Fruit fly (Drosophila melanogaster) whole organism: ENCODE measurements around the gene cni.

Experiments used
- CG8478 ChIP-seq: fragments of >200 bp; optimal IDR thresholded peaks from 2 replicates; lab custom pipeline; 2018; ENCODE audit warnings: inconsistent platforms
- Dll ChIP-seq: fragments of >200 bp; optimal IDR thresholded peaks from 2 replicates; lab custom pipeline; 2017
- EcR ChIP-seq, 2 experiments: fragments of >200 bp; optimal IDR thresholded peaks; 2 replicates each; lab custom pipeline; 2017; ENCODE audit warnings: missing biosample characterization in 2 of 2, missing genetic modification characterization in 2 of 2, missing genetic modification reagents in 2 of 2
- pan ChIP-seq: fragments of >200 bp; optimal IDR thresholded peaks from 2 replicates; lab custom pipeline; 2017
- psq ChIP-seq: fragments of >200 bp; optimal IDR thresholded peaks from 2 replicates; lab custom pipeline; 2017
- usp ChIP-seq: fragments of >200 bp; optimal IDR thresholded peaks from 2 replicates; lab custom pipeline; 2017; ENCODE audit warnings: missing biosample characterization, missing genetic modification characterization, mixed read lengths

The cni gene

dm6 chr2L:16310648-16311047 lies at the start of gene cni, which contains the start of gene fzy:
Gene cni, minus strand, starts transcription at chr2L:16310726.
Gene fzy, plus strand, starts transcription at chr2L:16310956.
- TF ChIP-seq pan (no peak), CG8478 (lab: Kevin White, UChicago) (no peak), Dll (lab: Kevin White, UChicago) (no peak), usp (no peak), EcR (GFP tag; optimal IDR thresholded peaks at IDR 0.05; lab: Kevin White, UChicago) (no peak), psq (no peak)

DNA sequence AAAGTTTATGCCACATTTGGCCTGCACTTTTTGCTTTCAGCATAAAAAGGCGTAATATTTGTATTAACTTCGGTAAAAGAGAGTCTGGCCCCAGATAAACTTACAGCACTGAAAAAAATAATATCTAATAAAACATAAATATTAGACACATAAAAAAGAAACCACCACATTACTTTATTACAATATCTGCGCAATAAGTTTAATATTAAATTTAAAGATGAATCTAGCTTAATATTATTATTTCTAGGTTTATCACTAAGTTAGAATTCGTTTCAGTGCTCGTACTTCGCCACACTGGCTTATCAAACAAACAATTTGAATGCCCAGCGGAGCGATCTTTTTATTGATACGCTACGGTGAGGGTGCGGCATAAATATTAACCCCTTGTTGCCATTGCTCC lies 47.3 kb upstream of the cni start:
- TF ChIP-seq Dll (lab: Kevin White, UChicago) (no peak), EcR (GFP tag; optimal IDR thresholded peaks at IDR 0.05; lab: Kevin White, UChicago) (no peak), CG8478 (lab: Kevin White, UChicago) (no peak), pan (no peak), usp (no peak), psq (no peak)

dm6 chr2L:16356249-16357025 lies 45.9 kb upstream of the cni start, which contains the start of gene CaBP1:
Gene CaBP1, minus strand, starts transcription at chr2L:16356735.
- TF ChIP-seq CG8478 (lab: Kevin White, UChicago) (no peak), Dll (lab: Kevin White, UChicago) (no peak), EcR (GFP tag; optimal IDR thresholded peaks at IDR 0.05; lab: Kevin White, UChicago) (no peak), psq (no peak), pan (no peak), usp (no peak)

DNA sequence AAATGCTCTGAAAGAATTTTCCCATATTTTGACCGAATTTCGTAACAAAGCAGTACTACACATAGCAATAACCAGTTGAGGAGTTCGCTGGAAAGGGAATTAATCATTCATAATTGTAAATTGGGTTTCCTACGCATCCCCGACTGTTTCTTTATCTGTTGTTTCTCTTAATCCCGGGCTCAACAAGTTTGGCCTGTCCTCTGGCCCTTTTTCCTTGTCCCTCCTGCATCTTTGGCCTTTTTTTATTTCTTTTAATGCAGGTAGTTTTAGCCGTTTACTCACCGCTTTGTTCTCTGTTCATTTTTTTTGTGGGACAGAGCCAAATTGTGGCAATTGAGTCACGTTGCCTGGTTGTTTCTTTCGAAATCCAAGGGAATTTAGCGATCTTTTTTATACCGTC lies 43.2 kb upstream of the cni start:
- TF ChIP-seq usp (no peak), pan (no peak), Dll (lab: Kevin White, UChicago) (no peak), psq (no peak), EcR (GFP tag; optimal IDR thresholded peaks at IDR 0.05; lab: Kevin White, UChicago) (no peak), CG8478 (lab: Kevin White, UChicago) (no peak)

DNA sequence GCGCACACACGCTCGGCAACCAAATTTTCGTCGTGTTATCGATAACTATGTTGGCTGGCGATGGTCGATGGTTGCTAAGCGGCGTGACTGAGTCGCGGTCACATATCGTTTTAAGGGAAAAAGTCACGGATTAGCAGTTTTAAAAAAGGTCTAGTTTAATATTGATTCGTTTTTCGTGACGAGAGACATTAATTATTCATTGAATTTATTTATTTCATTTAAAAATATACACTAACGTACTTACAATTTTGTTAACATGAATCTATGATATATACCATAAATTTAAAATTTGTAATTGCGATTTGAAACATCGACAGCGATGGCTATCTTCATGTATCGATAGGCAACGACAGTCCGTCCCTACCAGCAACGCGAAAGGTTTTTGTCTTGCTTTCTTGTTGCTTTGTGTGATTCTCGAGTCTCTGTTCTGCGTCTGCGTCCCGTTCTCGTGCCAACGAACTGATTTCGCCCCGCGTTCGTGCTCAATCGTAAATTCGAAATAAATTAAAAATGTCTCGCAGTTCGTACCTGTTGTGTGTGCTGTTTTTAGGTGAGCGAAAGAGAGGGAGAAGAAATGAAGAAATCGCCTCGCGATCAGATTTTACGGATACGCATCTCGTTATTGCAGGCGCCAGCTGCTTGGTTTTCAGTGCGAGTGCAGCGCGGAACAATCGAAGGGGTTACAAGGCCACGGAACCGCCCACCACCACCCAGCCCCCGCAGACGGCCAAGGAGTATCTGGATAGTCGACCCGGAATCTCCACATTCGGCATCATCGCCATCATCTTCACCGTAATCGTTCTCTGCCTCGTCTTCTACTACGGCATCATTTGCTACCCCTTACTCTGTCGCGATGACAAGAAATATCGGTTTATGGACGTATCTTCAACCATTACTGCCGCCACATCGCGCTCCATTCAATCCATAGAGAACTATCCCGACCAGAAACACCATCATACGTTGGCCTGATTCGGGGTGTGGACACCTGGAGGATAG lies 42.4 kb upstream of the cni start, which contains the start of the genes Hyls1, chif and CG4455:
Hyls1 (minus strand) TSS at position 44 of the 996 bp plus-strand sequence.
chif (minus strand) TSS at position 44 of the 996 bp plus-strand sequence.
CG4455 (plus strand) TSS at position 350 of the 996 bp plus-strand sequence.
- TF ChIP-seq usp (no peak), psq (no peak)

dm6 chr2L:16351805-16352584 lies 41.5 kb upstream of the cni start:
- TF ChIP-seq CG8478 (lab: Kevin White, UChicago) = no peak

- TF ChIP-seq Dll (lab: Kevin White, UChicago) = no peak
- no peak for TF ChIP-seq EcR (GFP tag; optimal IDR thresholded peaks at IDR 0.05; lab: Kevin White, UChicago)
- no peak for TF ChIP-seq CG8478 (lab: Kevin White, UChicago)
- peak; percentile 75 for TF ChIP-seq psq
- TF ChIP-seq usp = no peak
- TF ChIP-seq pan = no peak
These were observed 40.4 kb upstream of the cni start for dm6 chr2L:16350742-16351568.

dm6 chr2L:16350160-16350633 lies 39.7 kb upstream of the cni start:
- TF ChIP-seq CG8478 (lab: Kevin White, UChicago) (no peak), psq (no peak), Dll (lab: Kevin White, UChicago) (no peak), pan (no peak), EcR (GFP tag; optimal IDR thresholded peaks at IDR 0.05; lab: Kevin White, UChicago) (no peak), usp (no peak)

DNA sequence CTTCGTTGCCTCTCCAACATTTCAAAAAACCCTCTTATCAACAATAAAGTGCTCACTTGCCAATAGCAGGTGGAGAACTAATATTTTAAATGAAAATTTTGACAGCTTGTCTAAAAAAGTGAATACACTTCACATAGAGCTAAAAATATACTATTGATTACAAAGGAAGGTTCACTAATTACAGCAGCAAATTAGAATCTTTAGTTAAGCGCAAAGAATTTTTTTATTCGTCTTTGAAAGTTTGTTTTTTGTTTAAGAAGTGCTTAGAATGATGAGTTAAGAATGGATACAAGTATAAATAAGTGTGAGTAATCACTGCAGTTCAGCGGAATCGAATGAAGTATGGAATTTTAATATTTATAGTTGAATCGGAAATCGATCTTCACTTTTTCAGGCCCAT lies 31.7 kb upstream of the cni start, which contains the start of gene CG44405:
CG44405 (minus strand) TSS at position 101 of the 400 bp plus-strand sequence.
- TF ChIP-seq Dll (lab: Kevin White, UChicago) (no peak), usp (no peak), EcR (GFP tag; optimal IDR thresholded peaks at IDR 0.05; lab: Kevin White, UChicago) (no peak), psq (no peak), CG8478 (lab: Kevin White, UChicago) (no peak)

- TF ChIP-seq psq (no peak), EcR (GFP tag; optimal IDR thresholded peaks at IDR 0.05; lab: Kevin White, UChicago) (no peak), CG8478 (lab: Kevin White, UChicago) (no peak), Dll (lab: Kevin White, UChicago) (no peak), usp (no peak), pan (no peak)
These were observed 29.7 kb upstream of the cni start, which contains the start of gene CG42266 for dm6 chr2L:16340268-16340667. Gene CG42266, minus strand, starts transcription at chr2L:16340368.

dm6 chr2L:16337785-16338184 lies 27.3 kb upstream of the cni start, which contains the start of gene CG31817:
Gene CG31817, minus strand, starts transcription at chr2L:16337885.
- TF ChIP-seq CG8478 (lab: Kevin White, UChicago) = no peak
- no peak for TF ChIP-seq psq
- TF ChIP-seq Dll (lab: Kevin White, UChicago) = no peak
- no peak for TF ChIP-seq usp
- TF ChIP-seq EcR (GFP tag; optimal IDR thresholded peaks at IDR 0.05; lab: Kevin White, UChicago) = no peak
- TF ChIP-seq pan = no peak
